Worm (Caenorhabditis elegans) whole organism, young adult: ENCODE data around the gene snt-1.
A peak's percentile ranks its signal among the peaks of the same experiment; 100 is the strongest.

Source experiments
- B0261.1 ChIP-seq: sonication (generic microtip); optimal IDR thresholded peaks from 2 replicates; lab custom pipeline; 2016; ENCODE audit warnings: mild to moderate bottlenecking, missing genetic modification characterization, moderate library complexity, missing compliant biosample characterization
- B0336.3 ChIP-seq: fragments of 200-800 bp; sonication (Bioruptor generic); IDR thresholded peaks from 2 replicates; pipeline ENCODE4 v1.3.6; 2022; ENCODE audit warnings: missing genetic modification characterization, missing compliant biosample characterization
- C06A6.2 ChIP-seq: fragments of 200-800 bp; sonication (Bioruptor generic); conservative IDR thresholded peaks from 2 replicates; pipeline ENCODE4 v1.3.6; 2022; ENCODE audit warnings: missing genetic modification characterization, missing compliant biosample characterization
- F23B12.7 ChIP-seq: sonication (generic microtip); optimal IDR thresholded peaks from 2 replicates; lab custom pipeline; 2017; ENCODE audit warnings: missing genetic modification characterization, mild to moderate bottlenecking, missing compliant biosample characterization, antibody characterized with exemption, moderate library complexity; ENCODE audit not compliant: insufficient read depth
- F33H1.4 ChIP-seq: fragments of 200-800 bp; sonication (Bioruptor generic); IDR thresholded peaks from 2 replicates; pipeline ENCODE4 v1.3.6; 2022; ENCODE audit warnings: missing genetic modification reagents, missing genetic modification characterization, missing compliant biosample characterization
- F39B2.1 ChIP-seq: fragments of 200-800 bp; sonication (Bioruptor generic); IDR thresholded peaks from 2 replicates; pipeline ENCODE4 v1.3.6; 2022; ENCODE audit warnings: missing genetic modification reagents, missing genetic modification characterization, missing compliant biosample characterization
- K11D2.4 ChIP-seq: fragments of 200-800 bp; sonication (Bioruptor generic); IDR thresholded peaks from 2 replicates; pipeline ENCODE4 v1.3.6; 2022; ENCODE audit warnings: missing genetic modification reagents, missing genetic modification characterization, missing compliant biosample characterization
- T07F8.4 ChIP-seq: sonication (generic microtip); optimal IDR thresholded peaks from 2 replicates; lab custom pipeline; 2016; ENCODE audit warnings: mild to moderate bottlenecking, missing genetic modification characterization, moderate library complexity, missing compliant biosample characterization
- T26A5.8 ChIP-seq: sonication (generic microtip); optimal IDR thresholded peaks from 2 replicates; lab custom pipeline; 2016; ENCODE audit warnings: missing genetic modification characterization, missing compliant biosample characterization
- Y95B8A.8 ChIP-seq: fragments of 200-800 bp; sonication (Bioruptor generic); IDR thresholded peaks from 2 replicates; pipeline ENCODE4 v1.3.6; 2022; ENCODE audit warnings: missing genetic modification reagents, missing genetic modification characterization, missing compliant biosample characterization
- aptf-3 ChIP-seq: fragments of 200-800 bp; sonication (Bioruptor generic); IDR thresholded peaks from 2 replicates; pipeline ENCODE4 v1.3.6; 2022; ENCODE audit warnings: missing genetic modification characterization, missing compliant biosample characterization
- atf-7 ChIP-seq: sonication (generic microtip); optimal IDR thresholded peaks from 2 replicates; lab custom pipeline; 2017; ENCODE audit warnings: mild to moderate bottlenecking, missing genetic modification characterization, missing compliant biosample characterization
- attf-5 ChIP-seq: fragments of 200-800 bp; sonication (Bioruptor generic); optimal IDR thresholded peaks from 2 replicates; lab custom pipeline; 2018; ENCODE audit warnings: mild to moderate bottlenecking, missing genetic modification characterization, missing compliant biosample characterization
- cebp-1 ChIP-seq, 2 experiments: fragments of 200-800 bp in 1 of 2; sonication (Bioruptor generic) in 1 of 2; sonication (generic microtip) in 1 of 2; IDR thresholded peaks in 1 of 2; optimal IDR thresholded peaks in 1 of 2; 2 replicates each; pipeline versions ENCODE4 v1.3.6 to Lab custom; 2017 to 2022; ENCODE audit warnings: missing compliant biosample characterization in 2 of 2, missing genetic modification characterization in 2 of 2, mild to moderate bottlenecking in 1 of 2, missing genetic modification reagents in 1 of 2, moderate library complexity in 1 of 2
- ceh-100 ChIP-seq: fragments of 200-800 bp; sonication (Bioruptor generic); IDR thresholded peaks from 2 replicates; pipeline ENCODE4 v1.3.6; 2022; ENCODE audit warnings: missing genetic modification reagents, missing genetic modification characterization, missing compliant biosample characterization
- die-1 ChIP-seq: sonication (generic microtip); optimal IDR thresholded peaks from 2 replicates; lab custom pipeline; 2016; ENCODE audit warnings: missing genotype, mild to moderate bottlenecking, missing genetic modification characterization, missing compliant biosample characterization
- dox-1 ChIP-seq: fragments of 200-800 bp; sonication (Bioruptor generic); IDR thresholded peaks from 2 replicates; pipeline ENCODE4 v1.3.6; 2022; ENCODE audit warnings: missing genetic modification reagents, missing genetic modification characterization, missing compliant biosample characterization
- ets-4 ChIP-seq: fragments of 200-800 bp; sonication (Bioruptor generic); optimal IDR thresholded peaks from 2 replicates; lab custom pipeline; 2018; ENCODE audit warnings: mild to moderate bottlenecking, missing genetic modification characterization, missing compliant biosample characterization
- let-526 ChIP-seq: fragments of 200-800 bp; sonication (Bioruptor generic); IDR thresholded peaks from 2 replicates; pipeline ENCODE4 v1.3.6; 2022; ENCODE audit warnings: missing genetic modification reagents, missing genetic modification characterization, missing compliant biosample characterization
- let-607 ChIP-seq, 2 experiments: fragments of 200-800 bp in 1 of 2; sonication (Bioruptor generic) in 1 of 2; sonication (generic microtip) in 1 of 2; optimal IDR thresholded peaks; 2 replicates each; lab custom pipeline; 2016 to 2018; ENCODE audit warnings: mild to moderate bottlenecking in 2 of 2, missing compliant biosample characterization in 2 of 2, missing genetic modification characterization in 2 of 2, moderate library complexity in 2 of 2, missing genotype in 1 of 2
- lin-40 ChIP-seq: sonication (generic microtip); optimal IDR thresholded peaks from 2 replicates; lab custom pipeline; 2016; ENCODE audit warnings: missing genetic modification characterization, mild to moderate bottlenecking, missing compliant biosample characterization, missing genotype, missing genetic modification reagents
- lin-54 ChIP-seq: fragments of 200-800 bp; sonication (Bioruptor generic); optimal IDR thresholded peaks from 2 replicates; lab custom pipeline; 2018; ENCODE audit warnings: mild to moderate bottlenecking, missing genetic modification characterization, missing compliant biosample characterization
- madf-10 ChIP-seq: sonication (generic microtip); optimal IDR thresholded peaks from 2 replicates; lab custom pipeline; 2016; ENCODE audit warnings: mild to moderate bottlenecking, missing genetic modification characterization, missing compliant biosample characterization
- mcd-1 ChIP-seq: fragments of 200-800 bp; sonication (Bioruptor generic); IDR thresholded peaks from 2 replicates; pipeline ENCODE4 v1.3.6; 2022; ENCODE audit warnings: missing genetic modification reagents, missing genetic modification characterization, missing compliant biosample characterization
- nfyb-1 ChIP-seq: fragments of 200-800 bp; sonication (Bioruptor generic); IDR thresholded peaks from 2 replicates; pipeline ENCODE4 v1.3.6; 2022; ENCODE audit warnings: missing genetic modification reagents, missing genetic modification characterization, missing compliant biosample characterization
- nhr-120 ChIP-seq: fragments of 200-800 bp; sonication (Bioruptor generic); IDR thresholded peaks from 2 replicates; pipeline ENCODE4 v1.3.6; 2022; ENCODE audit warnings: missing genetic modification characterization, missing compliant biosample characterization
- nhr-179 ChIP-seq: sonication (generic microtip); optimal IDR thresholded peaks from 2 replicates; lab custom pipeline; 2016; ENCODE audit warnings: mild to moderate bottlenecking, missing genetic modification characterization, missing compliant biosample characterization
- nhr-27 ChIP-seq: fragments of 200-800 bp; sonication (Bioruptor generic); optimal IDR thresholded peaks from 2 replicates; lab custom pipeline; 2018; ENCODE audit warnings: mild to moderate bottlenecking, missing genetic modification characterization, moderate library complexity, missing compliant biosample characterization
- nhr-80 ChIP-seq: sonication (generic microtip); optimal IDR thresholded peaks from 2 replicates; lab custom pipeline; 2016; ENCODE audit warnings: missing genetic modification characterization, missing compliant biosample characterization
- rec-8 ChIP-seq, 2 experiments: sonication (generic microtip); optimal IDR thresholded peaks; 2 replicates each; lab custom pipeline; 2016; ENCODE audit warnings: mild to moderate bottlenecking in 2 of 2, missing genetic modification characterization in 2 of 2, missing genetic modification reagents in 2 of 2, missing genotype in 2 of 2, missing biosample characterization in 1 of 2, missing compliant biosample characterization in 1 of 2, moderate library complexity in 1 of 2
- sea-2 ChIP-seq: fragments of 200-800 bp; sonication (Bioruptor generic); IDR thresholded peaks from 2 replicates; pipeline ENCODE4 v1.3.6; 2022; ENCODE audit warnings: missing genetic modification characterization, missing compliant biosample characterization
- snpc-3.4 ChIP-seq: sonication (generic microtip); optimal IDR thresholded peaks from 2 replicates; lab custom pipeline; 2017; ENCODE audit warnings: missing genetic modification characterization, mild to moderate bottlenecking, missing compliant biosample characterization, antibody characterized with exemption, moderate library complexity, missing genotype, missing genetic modification reagents
- snpc-4 ChIP-seq, 5 experiments: fragments of 150-350 bp in 1 of 5; sonication (generic microtip) in 4 of 5; optimal IDR thresholded peaks; 2 replicates each; lab custom pipeline; 2014 to 2018; ENCODE audit warnings: missing genetic modification characterization in 5 of 5, missing biosample characterization in 3 of 5, antibody characterized with exemption in 2 of 5, mild to moderate bottlenecking in 2 of 5, missing compliant biosample characterization in 2 of 5, missing genotype in 2 of 5, moderate library complexity in 2 of 5, missing genetic modification reagents in 1 of 5
- somi-1 ChIP-seq: fragments of 200-800 bp; sonication (Bioruptor generic); optimal IDR thresholded peaks from 2 replicates; lab custom pipeline; 2018; ENCODE audit warnings: mild to moderate bottlenecking, missing genetic modification characterization, missing compliant biosample characterization
- tbp1 ChIP-seq: fragments of 200-800 bp; sonication (Bioruptor generic); optimal IDR thresholded peaks from 2 replicates; lab custom pipeline; 2018; ENCODE audit warnings: mild to moderate bottlenecking, missing genetic modification characterization, missing compliant biosample characterization
- tlf-1 ChIP-seq: fragments of 200-800 bp; sonication (Bioruptor generic); optimal IDR thresholded peaks from 2 replicates; lab custom pipeline; 2018; ENCODE audit warnings: mild to moderate bottlenecking, missing genetic modification characterization, missing compliant biosample characterization
- xnd-1 ChIP-seq: sonication (generic microtip); optimal IDR thresholded peaks from 2 replicates; lab custom pipeline; 2016; ENCODE audit warnings: missing genotype, missing genetic modification reagents, missing genetic modification characterization, missing compliant biosample characterization
- zfh-2 ChIP-seq: fragments of 200-800 bp; sonication (Bioruptor generic); conservative IDR thresholded peaks from 2 replicates; pipeline ENCODE4 v1.3.6; 2022; ENCODE audit warnings: missing genetic modification reagents, missing genetic modification characterization, missing compliant biosample characterization
- zim-3 ChIP-seq: sonication (generic microtip); optimal IDR thresholded peaks from 2 replicates; lab custom pipeline; 2017; ENCODE audit warnings: mild to moderate bottlenecking, missing genetic modification characterization, moderate library complexity, missing compliant biosample characterization
- ztf-22 ChIP-seq: fragments of 200-800 bp; sonication (Bioruptor generic); optimal IDR thresholded peaks from 2 replicates; lab custom pipeline; 2018; ENCODE audit warnings: mild to moderate bottlenecking, missing genetic modification characterization, moderate library complexity, missing compliant biosample characterization
- ztf-26 ChIP-seq: sonication (generic microtip); optimal IDR thresholded peaks from 2 replicates; lab custom pipeline; 2017; ENCODE audit warnings: missing genetic modification characterization, missing compliant biosample characterization
- ztf-3 ChIP-seq: fragments of 200-800 bp; sonication (Bioruptor generic); optimal IDR thresholded peaks from 2 replicates; lab custom pipeline; 2018; ENCODE audit warnings: mild to moderate bottlenecking, missing genetic modification characterization, missing compliant biosample characterization
- ztf-6 ChIP-seq: fragments of 200-800 bp; sonication (Bioruptor generic); IDR thresholded peaks from 2 replicates; pipeline ENCODE4 v1.3.6; 2022; ENCODE audit warnings: missing genetic modification reagents, missing genetic modification characterization, missing compliant biosample characterization

snt-1 gene

ce11 chrII:6841102-6841501 lies 30.3 kb downstream of the snt-1 start:
- TF ChIP-seq nhr-80 (tag; lab: Kevin White, UChicago) = peak; percentile 37
- no peak for TF ChIP-seq xnd-1

- TF ChIP-seq Y95B8A.8 (no peak), T26A5.8 (tag; lab: Kevin White, UChicago) (no peak), mcd-1 (GFP tag; lab: Robert Waterston, UW) (peak; percentile 55), B0261.1 (no peak), zim-3 (tag; lab: Kevin White, UChicago) (no peak), ceh-100 (peak; percentile 86), C06A6.2 (GFP tag; lab: Robert Waterston, UW) (no peak), ets-4 (GFP tag; lab: Kevin White, UChicago) (no peak), snpc-4 (GFP tag; optimal IDR thresholded peaks at IDR 0.05; lab: Kevin White, UChicago) (no peak), snpc-4 (tag; optimal IDR thresholded peaks at IDR 0.05; lab: Kevin White, UChicago) (peak in 1 of 4 experiments; percentile 7), F39B2.1 (GFP tag; lab: Robert Waterston, UW) (no peak), zfh-2 (no peak), aptf-3 (no peak)
Measured at ce11 chrII:6842009-6842408, 31.2 kb downstream of the snt-1 start.

ce11 chrII:6842651-6843118 lies 31.9 kb downstream of the snt-1 start:
- TF ChIP-seq lin-54 (GFP tag; lab: Kevin White, UChicago) (peak; percentile 13), Y95B8A.8 (0 out of 2 replicates have a peak, but pooled peaks have one; percentile 30), cebp-1 (GFP tag; IDR thresholded peaks at IDR 0.05; lab: Robert Waterston, UW) (no peak), cebp-1 (tag; optimal IDR thresholded peaks at IDR 0.05; lab: Kevin White, UChicago) (peak; percentile 79), let-526 (GFP tag; lab: Robert Waterston, UW) (no peak), ztf-3 (peak; percentile 28), let-607 (tag; optimal IDR thresholded peaks at IDR 0.05; lab: Kevin White, UChicago) (peak; percentile 42 to 84), tbp1 (GFP tag; lab: Kevin White, UChicago) (peak; percentile 47), nfyb-1 (GFP tag; lab: Robert Waterston, UW) (peak; percentile 76), B0336.3 (GFP tag; lab: Robert Waterston, UW) (peak; percentile 92), ztf-26 (tag; lab: Kevin White, UChicago) (peak; percentile 87), K11D2.4 (GFP tag; lab: Robert Waterston, UW) (peak; percentile 51), rec-8 (tag; optimal IDR thresholded peaks at IDR 0.05; lab: Kevin White, UChicago) (no peak), T26A5.8 (tag; lab: Kevin White, UChicago) (no peak), die-1 (peak; percentile 60), C06A6.2 (GFP tag; lab: Robert Waterston, UW) (peak; percentile 74), dox-1 (GFP tag; lab: Robert Waterston, UW) (peak; percentile 88), tlf-1 (peak; percentile 58), nhr-120 (GFP tag; lab: Robert Waterston, UW) (no peak), somi-1 (GFP tag; lab: Kevin White, UChicago) (peak; percentile 85), lin-40 (peak; percentile 88), snpc-3.4 (no peak), T07F8.4 (tag; lab: Kevin White, UChicago) (no peak), mcd-1 (GFP tag; lab: Robert Waterston, UW) (peak; percentile 53), sea-2 (no peak), F33H1.4 (GFP tag; lab: Robert Waterston, UW) (no peak), attf-5 (peak; percentile 76), ztf-6 (no peak), ets-4 (GFP tag; lab: Kevin White, UChicago) (peak; percentile 79), snpc-4 (GFP tag; optimal IDR thresholded peaks at IDR 0.05; lab: Kevin White, UChicago) (no peak), snpc-4 (tag; optimal IDR thresholded peaks at IDR 0.05; lab: Kevin White, UChicago) (peak; percentile 67 to 88 (median 68)), nhr-27 (no peak), madf-10 (tag; lab: Kevin White, UChicago) (peak; percentile 79), atf-7 (tag; lab: Kevin White, UChicago) (peak; percentile 95), ztf-22 (GFP tag; lab: Kevin White, UChicago) (peak; percentile 95), nhr-179 (tag; lab: Kevin White, UChicago) (no peak), F23B12.7 (tag; lab: Kevin White, UChicago) (peak; percentile 5)
